Worm (Caenorhabditis elegans): Measurements from ENCODE around the gene clec-229.

The clec-229 gene

ce11 chrV:15344481-15344880, 3.2 kb upstream of the clec-229 start, which contains the start of gene wrt-8:
TSS of gene wrt-8 (minus strand) at chrV:15344581.
- TF ChIP-seq dve-1 (tag; optimal IDR thresholded peaks at IDR 0.05) (no peak), pqm-1 (tag; optimal IDR thresholded peaks at IDR 0.05) (no peak), ahr-1 (tag; optimal IDR thresholded peaks at IDR 0.05) (no peak), pat-9 (tag; optimal IDR thresholded peaks at IDR 0.05) (no peak), lim-6 (tag; optimal IDR thresholded peaks at IDR 0.05) (no peak), eyg-1 (tag; optimal IDR thresholded peaks at IDR 0.05) (no peak), che-1 (tag; optimal IDR thresholded peaks at IDR 0.05) (no peak), K02D7.2 (tag; optimal IDR thresholded peaks at IDR 0.05) (no peak), T23F11.4 (GFP tag; optimal IDR thresholded peaks at IDR 0.05) (no peak), fax-1 (tag; optimal IDR thresholded peaks at IDR 0.05) (no peak), unc-3 (GFP tag; conservative IDR thresholded peaks at IDR 0.05) (no peak), unc-3 (tag; optimal IDR thresholded peaks at IDR 0.05) (no peak), zip-5 (tag; optimal IDR thresholded peaks at IDR 0.05) (no peak), ceh-45 (GFP tag; IDR thresholded peaks at IDR 0.05) (no peak)

ce11 chrV:15339363-15339762, 1.9 kb downstream of the clec-229 start, which contains the start of gene clec-228:
TSS of gene clec-228 (minus strand) at chrV:15339463.
- no peak for TF ChIP-seq C38D4.7 (GFP tag; optimal IDR thresholded peaks at IDR 0.05)
- no peak for TF ChIP-seq ceh-24 (tag; optimal IDR thresholded peaks at IDR 0.05)
- no peak for TF ChIP-seq Y22D7AL.16 (tag; optimal IDR thresholded peaks at IDR 0.05)
- no peak for TF ChIP-seq dmd-4 (tag; optimal IDR thresholded peaks at IDR 0.05; ENCODE audit: borderline replicate concordance)
- TF ChIP-seq sox-2 (GFP tag; IDR thresholded peaks at IDR 0.05): no peak
- TF ChIP-seq K09A11.1 (tag; optimal IDR thresholded peaks at IDR 0.05; ENCODE audit: insufficient read depth): no peak
- TF ChIP-seq pqm-1 (tag; optimal IDR thresholded peaks at IDR 0.05): no peak
- no peak for TF ChIP-seq syd-9 (tag; optimal IDR thresholded peaks at IDR 0.05)
- no peak for TF ChIP-seq fkh-6 (tag; optimal IDR thresholded peaks at IDR 0.05)
- TF ChIP-seq pros-1 (tag; optimal IDR thresholded peaks at IDR 0.05): no peak
- no peak for TF ChIP-seq pax-1 (tag; optimal IDR thresholded peaks at IDR 0.05)
- no peak for TF ChIP-seq ceh-9 (tag; optimal IDR thresholded peaks at IDR 0.05)
- no peak for TF ChIP-seq che-1 (tag; optimal IDR thresholded peaks at IDR 0.05)
- no peak for TF ChIP-seq unc-3 (GFP tag; conservative IDR thresholded peaks at IDR 0.05)
- no peak for TF ChIP-seq unc-3 (tag; optimal IDR thresholded peaks at IDR 0.05)
- TF ChIP-seq ceh-19 (GFP tag; optimal IDR thresholded peaks at IDR 0.05): no peak
- no peak for TF ChIP-seq hlh-6 (tag; optimal IDR thresholded peaks at IDR 0.05)
- TF ChIP-seq ref-2 (tag; optimal IDR thresholded peaks at IDR 0.05): no peak

- TF ChIP-seq ceh-45 (GFP tag; IDR thresholded peaks at IDR 0.05) (no peak), fkh-6 (tag; optimal IDR thresholded peaks at IDR 0.05) (no peak), npax-4 (tag; optimal IDR thresholded peaks at IDR 0.05) (no peak), C08G9.2 (tag; optimal IDR thresholded peaks at IDR 0.05) (no peak), hlh-6 (tag; optimal IDR thresholded peaks at IDR 0.05) (no peak)
These were observed 3.9 kb downstream of the clec-229 start, which contains the start of gene wrt-7 for ce11 chrV:15337405-15337804. TSS of gene wrt-7 (minus strand) at chrV:15337505.

ce11 chrV:15332851-15333250, 8.5 kb downstream of the clec-229 start, which contains the start of gene srw-113:
TSS of gene srw-113 (plus strand) at chrV:15333151.
- TF ChIP-seq Y22D7AL.16 (tag; optimal IDR thresholded peaks at IDR 0.05) (no peak), C08G9.2 (tag; optimal IDR thresholded peaks at IDR 0.05) (no peak), pax-1 (tag; optimal IDR thresholded peaks at IDR 0.05) (no peak), ceh-48 (tag; optimal IDR thresholded peaks at IDR 0.05) (no peak), ceh-19 (GFP tag; optimal IDR thresholded peaks at IDR 0.05) (no peak), ttx-3 (tag; optimal IDR thresholded peaks at IDR 0.05) (no peak), odd-2 (tag; optimal IDR thresholded peaks at IDR 0.05) (no peak), K09A11.1 (tag; optimal IDR thresholded peaks at IDR 0.05; ENCODE audit: insufficient read depth) (no peak), T23F11.4 (GFP tag; optimal IDR thresholded peaks at IDR 0.05) (no peak), ceh-6 (GFP tag; optimal IDR thresholded peaks at IDR 0.05) (no peak), nhr-11 (tag; optimal IDR thresholded peaks at IDR 0.05) (no peak), sox-4 (tag; optimal IDR thresholded peaks at IDR 0.05) (no peak)

Measured in whole organism, late embryonic.